Worm (Caenorhabditis elegans) whole organism, L3 larva: ENCODE results near the gene txt-12.

Experiments
- R02D3.7 ChIP-seq: fragments of 150-350 bp; optimal IDR thresholded peaks from 2 replicates; lab custom pipeline; 2014; ENCODE audit warnings: missing biosample characterization, missing genetic modification characterization
- aly-2 ChIP-seq: fragments of 150-350 bp; optimal IDR thresholded peaks from 2 replicates; lab custom pipeline; 2014; ENCODE audit warnings: missing biosample characterization, missing genetic modification characterization
- ama-1 ChIP-seq: fragments of 150-350 bp; optimal IDR thresholded peaks from 2 replicates; lab custom pipeline; 2018
- ceh-16 ChIP-seq: sonication (generic microtip); optimal IDR thresholded peaks from 2 replicates; lab custom pipeline; 2017; ENCODE audit warnings: missing biosample characterization, missing genetic modification characterization
- ceh-9 ChIP-seq: sonication (generic microtip); optimal IDR thresholded peaks from 2 replicates; lab custom pipeline; 2018; ENCODE audit warnings: missing biosample characterization, missing genetic modification characterization
- egl-27 ChIP-seq: sonication (generic microtip); optimal IDR thresholded peaks from 4 replicates; lab custom pipeline; 2017; ENCODE audit warnings: missing biosample characterization, missing genetic modification reagents, missing genetic modification characterization
- egl-5 ChIP-seq: fragments of 150-350 bp; optimal IDR thresholded peaks from 2 replicates; lab custom pipeline; 2017; ENCODE audit warnings: missing biosample characterization, missing genetic modification reagents, missing genetic modification characterization, inconsistent platforms
- elt-1 ChIP-seq: fragments of 150-350 bp; optimal IDR thresholded peaks from 2 replicates; lab custom pipeline; 2014; ENCODE audit warnings: missing biosample characterization, missing genetic modification characterization
- elt-2 ChIP-seq: sonication (generic microtip); optimal IDR thresholded peaks from 2 replicates; lab custom pipeline; 2016; ENCODE audit warnings: missing genetic modification reagents, mild to moderate bottlenecking, missing genetic modification characterization, missing compliant biosample characterization
- elt-3 ChIP-seq, 3 experiments: fragments of 150-350 bp in 1 of 3; sonication (generic microtip) in 2 of 3; optimal IDR thresholded peaks; 2 replicates in 2 of 3; 4 replicates in 1 of 3; lab custom pipeline; 2014 to 2017; ENCODE audit warnings: missing biosample characterization in 3 of 3, missing genetic modification characterization in 3 of 3
- eor-1 ChIP-seq, 2 experiments: fragments of 150-350 bp; optimal IDR thresholded peaks; 2 replicates each; lab custom pipeline; 2014 to 2018; ENCODE audit warnings: missing biosample characterization in 2 of 2, missing genetic modification characterization in 2 of 2
- fkh-10 ChIP-seq: sonication (generic microtip); optimal IDR thresholded peaks from 2 replicates; lab custom pipeline; 2017; ENCODE audit warnings: missing biosample characterization, missing genetic modification reagents, missing genetic modification characterization
- fkh-2 ChIP-seq: fragments of 150-350 bp; optimal IDR thresholded peaks from 2 replicates; lab custom pipeline; 2014; ENCODE audit warnings: missing biosample characterization, missing genetic modification reagents, missing genetic modification characterization
- hmg-11 ChIP-seq: sonication (generic microtip); optimal IDR thresholded peaks from 2 replicates; lab custom pipeline; 2016; ENCODE audit warnings: missing genetic modification characterization, missing compliant biosample characterization
- jun-1 ChIP-seq: fragments of 150-350 bp; optimal IDR thresholded peaks from 2 replicates; lab custom pipeline; 2014; ENCODE audit warnings: missing biosample characterization, missing genetic modification reagents, missing genetic modification characterization
- lin-15B ChIP-seq: fragments of 150-350 bp; optimal IDR thresholded peaks from 2 replicates; lab custom pipeline; 2014; ENCODE audit warnings: missing biosample characterization, missing genetic modification characterization
- lin-39 ChIP-seq: fragments of 150-350 bp; optimal IDR thresholded peaks from 2 replicates; lab custom pipeline; 2018; ENCODE audit warnings: missing biosample characterization, missing genetic modification reagents, missing genetic modification characterization
- lsy-12 ChIP-seq: sonication (generic microtip); optimal IDR thresholded peaks from 2 replicates; lab custom pipeline; 2016; ENCODE audit warnings: mild to moderate bottlenecking, missing genetic modification characterization, missing compliant biosample characterization
- mdl-1 ChIP-seq: fragments of 150-350 bp; optimal IDR thresholded peaks from 2 replicates; lab custom pipeline; 2014; ENCODE audit warnings: missing biosample characterization, missing genetic modification characterization
- mml-1 ChIP-seq: fragments of 150-350 bp; sonication (generic microtip); optimal IDR thresholded peaks from 3 replicates; lab custom pipeline; 2014; ENCODE audit warnings: missing biosample characterization, missing genetic modification characterization
- nfya-1 ChIP-seq: sonication (generic microtip); optimal IDR thresholded peaks from 2 replicates; lab custom pipeline; 2017; ENCODE audit warnings: missing genetic modification characterization, mild to moderate bottlenecking, missing compliant biosample characterization, antibody characterized with exemption, moderate library complexity; ENCODE audit not compliant: insufficient read depth
- nhr-12 ChIP-seq: fragments of 150-350 bp; optimal IDR thresholded peaks from 2 replicates; lab custom pipeline; 2014; ENCODE audit warnings: missing biosample characterization, missing genetic modification characterization
- nhr-237 ChIP-seq: fragments of 150-350 bp; optimal IDR thresholded peaks from 2 replicates; lab custom pipeline; 2014; ENCODE audit warnings: missing biosample characterization, missing genetic modification characterization
- nhr-25 ChIP-seq: sonication (generic microtip); optimal IDR thresholded peaks from 2 replicates; lab custom pipeline; 2017; ENCODE audit warnings: missing biosample characterization, missing genetic modification characterization
- nhr-28 ChIP-seq: fragments of 150-350 bp; optimal IDR thresholded peaks from 2 replicates; lab custom pipeline; 2014; ENCODE audit warnings: missing biosample characterization, missing genetic modification characterization
- nhr-43 ChIP-seq: sonication (generic microtip); optimal IDR thresholded peaks from 2 replicates; lab custom pipeline; 2016; ENCODE audit warnings: mild to moderate bottlenecking, missing genetic modification characterization, missing compliant biosample characterization; ENCODE audit not compliant: poor library complexity, severe bottlenecking
- nhr-67 ChIP-seq: fragments of 150-350 bp; optimal IDR thresholded peaks from 2 replicates; lab custom pipeline; 2014; ENCODE audit warnings: missing biosample characterization, missing genetic modification characterization
- nhr-76 ChIP-seq: fragments of 150-350 bp; sonication (generic microtip); optimal IDR thresholded peaks from 5 replicates; lab custom pipeline; 2014; ENCODE audit warnings: missing biosample characterization, missing genetic modification characterization
- pha-4 ChIP-seq: fragments of 150-350 bp; optimal IDR thresholded peaks from 2 replicates; lab custom pipeline; 2014; ENCODE audit warnings: missing biosample characterization, missing genetic modification reagents, missing genetic modification characterization
- pqm-1 ChIP-seq: fragments of 150-350 bp; optimal IDR thresholded peaks from 2 replicates; lab custom pipeline; 2017; ENCODE audit warnings: missing biosample characterization, missing genetic modification characterization, inconsistent platforms
- sea-2 ChIP-seq: fragments of 150-350 bp; sonication (generic microtip); optimal IDR thresholded peaks from 4 replicates; lab custom pipeline; 2014; ENCODE audit warnings: missing biosample characterization, missing genetic modification reagents, missing genetic modification characterization
- skn-1 ChIP-seq: fragments of 150-350 bp; optimal IDR thresholded peaks from 2 replicates; lab custom pipeline; 2014; ENCODE audit warnings: missing biosample characterization, missing genetic modification characterization
- tbx-2 ChIP-seq: sonication (generic microtip); optimal IDR thresholded peaks from 2 replicates; lab custom pipeline; 2016; ENCODE audit warnings: mild to moderate bottlenecking, missing genetic modification characterization, missing compliant biosample characterization
- unc-39 ChIP-seq: sonication (generic microtip); optimal IDR thresholded peaks from 4 replicates; lab custom pipeline; 2017; ENCODE audit warnings: missing biosample characterization, missing genetic modification characterization
- zag-1 ChIP-seq: fragments of 150-350 bp; optimal IDR thresholded peaks from 2 replicates; lab custom pipeline; 2014; ENCODE audit warnings: missing biosample characterization, missing genetic modification characterization
- ztf-11 ChIP-seq: fragments of 150-350 bp; optimal IDR thresholded peaks from 2 replicates; lab custom pipeline; 2014; ENCODE audit warnings: missing biosample characterization, missing genetic modification characterization
- ztf-4 ChIP-seq: fragments of 150-350 bp; optimal IDR thresholded peaks from 2 replicates; lab custom pipeline; 2014; ENCODE audit warnings: missing biosample characterization, missing genetic modification characterization

The txt-12 gene

DNA sequence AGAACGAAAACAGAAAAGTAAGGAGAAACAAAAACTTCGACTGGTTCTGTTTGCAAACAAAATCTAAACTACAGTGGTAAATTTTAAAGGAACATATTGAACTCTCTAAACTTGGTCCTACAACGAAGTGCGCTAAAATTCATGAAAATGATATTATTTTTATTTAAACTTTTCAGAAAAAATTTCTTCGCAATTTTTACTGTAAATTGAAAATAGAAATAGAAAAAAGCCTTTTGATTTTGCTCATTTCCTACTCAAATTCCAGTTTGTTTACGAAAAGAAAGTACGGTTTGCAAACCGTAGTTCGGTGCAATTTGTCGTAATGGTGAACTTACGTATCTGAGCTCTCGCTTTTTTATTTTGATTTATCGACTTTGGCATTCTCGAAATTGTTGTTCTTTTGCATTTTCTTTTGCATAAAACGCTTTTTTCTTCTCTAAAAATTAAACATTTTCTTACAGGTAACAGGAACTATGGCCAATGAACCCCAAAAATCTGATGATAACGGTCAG lies 26.9 kb upstream of the txt-12 start, which contains the start of gene otub-1:
Gene otub-1, plus strand, starts transcription at position 462 of the 512 bp plus-strand sequence.
- no peak for TF ChIP-seq ztf-4 (tag; lab: Kevin White, UChicago)
- no peak for TF ChIP-seq ceh-9
- no peak for TF ChIP-seq elt-1 (tag; lab: Kevin White, UChicago)
- no peak for TF ChIP-seq hmg-11 (tag; lab: Kevin White, UChicago)
- TF ChIP-seq nhr-76, result no peak
- no peak for TF ChIP-seq nfya-1 (tag; lab: Kevin White, UChicago)
- TF ChIP-seq lsy-12 (tag; lab: Kevin White, UChicago), result no peak
- no peak for TF ChIP-seq aly-2 (tag; lab: Kevin White, UChicago)
- no peak for TF ChIP-seq nhr-25 (tag; lab: Kevin White, UChicago)
- no peak for TF ChIP-seq egl-5 (tag; lab: Kevin White, UChicago)

- TF ChIP-seq fkh-10 (no peak), fkh-2 (tag; lab: Kevin White, UChicago) (no peak), ztf-11 (tag; lab: Kevin White, UChicago) (no peak), egl-5 (tag; lab: Kevin White, UChicago) (no peak), eor-1 (tag; optimal IDR thresholded peaks at IDR 0.05; lab: Kevin White, UChicago) (no peak), pha-4 (tag; lab: Kevin White, UChicago) (no peak), zag-1 (tag; lab: Kevin White, UChicago) (no peak), sea-2 (no peak), pqm-1 (tag; lab: Kevin White, UChicago) (no peak), hmg-11 (tag; lab: Kevin White, UChicago) (no peak), nhr-28 (no peak), nhr-67 (no peak), R02D3.7 (no peak), nfya-1 (tag; lab: Kevin White, UChicago) (no peak), lin-15B (tag; lab: Kevin White, UChicago) (no peak), elt-3 (tag; optimal IDR thresholded peaks at IDR 0.05; lab: Kevin White, UChicago) (no peak), tbx-2 (tag; lab: Kevin White, UChicago) (no peak), nhr-76 (no peak), ceh-9 (no peak), lin-39 (tag; lab: Kevin White, UChicago) (no peak)
- TF ChIP-seq, all 47 proteins: peak for 0
Measured at ce11 chrV:15067165-15067564, 25.6 kb upstream of the txt-12 start, which contains the start of gene C25D7.10. C25D7.10 (plus strand) TSS chrV:15067465.

DNA sequence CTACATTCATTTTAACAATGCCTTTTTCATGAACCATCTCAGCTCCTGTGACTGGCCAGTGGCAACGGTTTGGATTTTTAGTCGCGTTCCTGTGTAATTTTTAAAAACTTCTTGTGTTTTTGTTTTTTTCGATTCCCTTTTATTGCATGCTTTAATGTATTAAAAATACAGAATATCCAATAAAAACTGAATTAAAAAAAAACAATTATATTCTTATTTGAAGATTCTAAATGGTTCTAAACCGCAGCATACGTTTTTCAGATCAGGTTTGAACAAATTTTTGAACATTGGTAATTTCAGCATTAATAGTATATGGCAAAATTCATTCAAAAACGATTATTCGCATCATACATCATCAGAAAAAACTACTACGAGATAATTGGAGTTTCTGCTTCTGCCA lies 24.4 kb upstream of the txt-12 start, which contains the start of gene dnj-3:
Gene dnj-3, plus strand, starts transcription at position 301 of the 400 bp plus-strand sequence.
- TF ChIP-seq nhr-12, result no peak
- no peak for TF ChIP-seq mml-1 (tag; lab: Kevin White, UChicago)
- TF ChIP-seq ama-1 (lab: Kevin White, UChicago), result no peak
- no peak for TF ChIP-seq nhr-76
- no peak for TF ChIP-seq fkh-2 (tag; lab: Kevin White, UChicago)
- TF ChIP-seq jun-1 (tag; lab: Kevin White, UChicago), result no peak
- no peak for TF ChIP-seq egl-27 (tag; lab: Kevin White, UChicago)
- TF ChIP-seq lin-39 (tag; lab: Kevin White, UChicago), result no peak
- TF ChIP-seq ceh-9, result no peak
- TF ChIP-seq fkh-10, result no peak
- TF ChIP-seq nhr-43 (tag; lab: Kevin White, UChicago), result no peak
- TF ChIP-seq mdl-1, result no peak
- TF ChIP-seq pha-4 (tag; lab: Kevin White, UChicago), result no peak
- no peak for TF ChIP-seq unc-39 (tag; lab: Kevin White, UChicago)
- no peak for TF ChIP-seq egl-5 (tag; lab: Kevin White, UChicago)
- TF ChIP-seq elt-2 (tag; lab: Kevin White, UChicago), result no peak
- no peak for TF ChIP-seq skn-1 (tag; lab: Kevin White, UChicago)
- TF ChIP-seq nhr-25 (tag; lab: Kevin White, UChicago), result no peak
- no peak for TF ChIP-seq R02D3.7
- no peak for TF ChIP-seq nhr-237 (tag; lab: Kevin White, UChicago)

DNA sequence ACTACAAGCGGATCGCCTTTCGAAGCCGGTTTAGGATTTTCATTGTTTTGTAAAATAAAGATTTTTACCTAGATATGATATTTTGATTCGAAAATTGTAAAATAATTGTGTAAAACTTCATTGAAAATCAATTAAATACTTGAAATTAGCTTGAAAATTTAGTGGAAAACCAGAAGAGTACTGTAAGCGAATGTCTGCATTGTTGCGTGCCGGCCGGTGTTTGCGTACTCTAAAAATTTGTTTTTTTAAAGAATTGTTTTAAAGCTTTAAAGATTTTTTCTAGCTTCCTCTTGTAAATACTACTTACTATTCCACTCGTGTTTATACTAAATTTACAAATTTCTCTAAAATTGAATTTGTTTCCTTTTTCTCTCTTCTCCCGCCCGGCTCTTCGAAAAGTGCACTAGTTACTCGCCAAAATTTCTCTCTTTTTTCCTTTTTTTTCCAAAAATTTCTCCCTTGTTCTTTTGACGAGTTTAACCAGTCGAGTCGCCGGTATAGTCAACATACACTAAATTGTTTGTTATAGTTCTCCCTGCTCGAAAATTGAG lies 23.3 kb upstream of the txt-12 start:
- TF ChIP-seq nhr-76 (no peak), fkh-10 (peak; percentile 52), nfya-1 (tag; lab: Kevin White, UChicago) (no peak), R02D3.7 (no peak), ceh-16 (no peak), ceh-9 (no peak)
